Worm (Caenorhabditis elegans) whole organism, L3 larva: ENCODE measurements around the gene C09G5.7.
A peak's percentile ranks its signal among the peaks of the same experiment; 100 is the strongest.

ENCODE experiments used
- R02D3.7 ChIP-seq: fragments of 150-350 bp; optimal IDR thresholded peaks from 2 replicates; lab custom pipeline; 2014; ENCODE audit warnings: missing biosample characterization, missing genetic modification characterization
- ZK546.5 ChIP-seq: sonication (generic microtip); optimal IDR thresholded peaks from 2 replicates; lab custom pipeline; 2017; ENCODE audit warnings: missing biosample characterization, missing genetic modification characterization
- aly-2 ChIP-seq: fragments of 150-350 bp; optimal IDR thresholded peaks from 2 replicates; lab custom pipeline; 2014; ENCODE audit warnings: missing biosample characterization, missing genetic modification characterization
- ama-1 ChIP-seq: fragments of 150-350 bp; optimal IDR thresholded peaks from 2 replicates; lab custom pipeline; 2018
- ceh-82 ChIP-seq: fragments of 150-350 bp; optimal IDR thresholded peaks from 2 replicates; lab custom pipeline; 2014; ENCODE audit warnings: missing biosample characterization, missing genetic modification characterization
- ceh-9 ChIP-seq: sonication (generic microtip); optimal IDR thresholded peaks from 2 replicates; lab custom pipeline; 2018; ENCODE audit warnings: missing biosample characterization, missing genetic modification characterization
- daf-12 ChIP-seq: fragments of 150-350 bp; optimal IDR thresholded peaks from 2 replicates; lab custom pipeline; 2014; ENCODE audit warnings: missing biosample characterization, missing genetic modification reagents, missing genetic modification characterization
- egl-27 ChIP-seq: sonication (generic microtip); optimal IDR thresholded peaks from 4 replicates; lab custom pipeline; 2017; ENCODE audit warnings: missing biosample characterization, missing genetic modification reagents, missing genetic modification characterization
- egl-5 ChIP-seq: fragments of 150-350 bp; optimal IDR thresholded peaks from 2 replicates; lab custom pipeline; 2017; ENCODE audit warnings: missing biosample characterization, missing genetic modification reagents, missing genetic modification characterization, inconsistent platforms
- elt-3 ChIP-seq, 3 experiments: fragments of 150-350 bp in 1 of 3; sonication (generic microtip) in 2 of 3; optimal IDR thresholded peaks; 2 replicates in 2 of 3; 4 replicates in 1 of 3; lab custom pipeline; 2014 to 2017; ENCODE audit warnings: missing biosample characterization in 3 of 3, missing genetic modification characterization in 3 of 3
- eor-1 ChIP-seq, 2 experiments: fragments of 150-350 bp; optimal IDR thresholded peaks; 2 replicates each; lab custom pipeline; 2014 to 2018; ENCODE audit warnings: missing biosample characterization in 2 of 2, missing genetic modification characterization in 2 of 2
- fkh-10 ChIP-seq: sonication (generic microtip); optimal IDR thresholded peaks from 2 replicates; lab custom pipeline; 2017; ENCODE audit warnings: missing biosample characterization, missing genetic modification reagents, missing genetic modification characterization
- fkh-2 ChIP-seq: fragments of 150-350 bp; optimal IDR thresholded peaks from 2 replicates; lab custom pipeline; 2014; ENCODE audit warnings: missing biosample characterization, missing genetic modification reagents, missing genetic modification characterization
- fos-1 ChIP-seq: fragments of 150-350 bp; optimal IDR thresholded peaks from 2 replicates; lab custom pipeline; 2014; ENCODE audit warnings: missing biosample characterization, missing genetic modification characterization
- hmg-11 ChIP-seq: sonication (generic microtip); optimal IDR thresholded peaks from 2 replicates; lab custom pipeline; 2016; ENCODE audit warnings: missing genetic modification characterization, missing compliant biosample characterization
- jun-1 ChIP-seq: fragments of 150-350 bp; optimal IDR thresholded peaks from 2 replicates; lab custom pipeline; 2014; ENCODE audit warnings: missing biosample characterization, missing genetic modification reagents, missing genetic modification characterization
- lin-15B ChIP-seq: fragments of 150-350 bp; optimal IDR thresholded peaks from 2 replicates; lab custom pipeline; 2014; ENCODE audit warnings: missing biosample characterization, missing genetic modification characterization
- lin-39 ChIP-seq: fragments of 150-350 bp; optimal IDR thresholded peaks from 2 replicates; lab custom pipeline; 2018; ENCODE audit warnings: missing biosample characterization, missing genetic modification reagents, missing genetic modification characterization
- mdl-1 ChIP-seq: fragments of 150-350 bp; optimal IDR thresholded peaks from 2 replicates; lab custom pipeline; 2014; ENCODE audit warnings: missing biosample characterization, missing genetic modification characterization
- nfya-1 ChIP-seq: sonication (generic microtip); optimal IDR thresholded peaks from 2 replicates; lab custom pipeline; 2017; ENCODE audit warnings: missing genetic modification characterization, mild to moderate bottlenecking, missing compliant biosample characterization, antibody characterized with exemption, moderate library complexity; ENCODE audit not compliant: insufficient read depth
- nhr-11 ChIP-seq: fragments of 150-350 bp; optimal IDR thresholded peaks from 2 replicates; lab custom pipeline; 2014; ENCODE audit warnings: missing biosample characterization, missing genetic modification characterization
- nhr-237 ChIP-seq: fragments of 150-350 bp; optimal IDR thresholded peaks from 2 replicates; lab custom pipeline; 2014; ENCODE audit warnings: missing biosample characterization, missing genetic modification characterization
- nhr-28 ChIP-seq: fragments of 150-350 bp; optimal IDR thresholded peaks from 2 replicates; lab custom pipeline; 2014; ENCODE audit warnings: missing biosample characterization, missing genetic modification characterization
- nhr-43 ChIP-seq: sonication (generic microtip); optimal IDR thresholded peaks from 2 replicates; lab custom pipeline; 2016; ENCODE audit warnings: mild to moderate bottlenecking, missing genetic modification characterization, missing compliant biosample characterization; ENCODE audit not compliant: poor library complexity, severe bottlenecking
- nhr-67 ChIP-seq: fragments of 150-350 bp; optimal IDR thresholded peaks from 2 replicates; lab custom pipeline; 2014; ENCODE audit warnings: missing biosample characterization, missing genetic modification characterization
- nhr-77 ChIP-seq: fragments of 150-350 bp; optimal IDR thresholded peaks from 2 replicates; lab custom pipeline; 2014; ENCODE audit warnings: missing biosample characterization, missing genetic modification characterization
- pha-4 ChIP-seq: fragments of 150-350 bp; optimal IDR thresholded peaks from 2 replicates; lab custom pipeline; 2014; ENCODE audit warnings: missing biosample characterization, missing genetic modification reagents, missing genetic modification characterization
- pqm-1 ChIP-seq: fragments of 150-350 bp; optimal IDR thresholded peaks from 2 replicates; lab custom pipeline; 2017; ENCODE audit warnings: missing biosample characterization, missing genetic modification characterization, inconsistent platforms
- skn-1 ChIP-seq: fragments of 150-350 bp; optimal IDR thresholded peaks from 2 replicates; lab custom pipeline; 2014; ENCODE audit warnings: missing biosample characterization, missing genetic modification characterization
- tbx-2 ChIP-seq: sonication (generic microtip); optimal IDR thresholded peaks from 2 replicates; lab custom pipeline; 2016; ENCODE audit warnings: mild to moderate bottlenecking, missing genetic modification characterization, missing compliant biosample characterization
- unc-39 ChIP-seq: sonication (generic microtip); optimal IDR thresholded peaks from 4 replicates; lab custom pipeline; 2017; ENCODE audit warnings: missing biosample characterization, missing genetic modification characterization
- ztf-11 ChIP-seq: fragments of 150-350 bp; optimal IDR thresholded peaks from 2 replicates; lab custom pipeline; 2014; ENCODE audit warnings: missing biosample characterization, missing genetic modification characterization

The C09G5.7 gene

DNA sequence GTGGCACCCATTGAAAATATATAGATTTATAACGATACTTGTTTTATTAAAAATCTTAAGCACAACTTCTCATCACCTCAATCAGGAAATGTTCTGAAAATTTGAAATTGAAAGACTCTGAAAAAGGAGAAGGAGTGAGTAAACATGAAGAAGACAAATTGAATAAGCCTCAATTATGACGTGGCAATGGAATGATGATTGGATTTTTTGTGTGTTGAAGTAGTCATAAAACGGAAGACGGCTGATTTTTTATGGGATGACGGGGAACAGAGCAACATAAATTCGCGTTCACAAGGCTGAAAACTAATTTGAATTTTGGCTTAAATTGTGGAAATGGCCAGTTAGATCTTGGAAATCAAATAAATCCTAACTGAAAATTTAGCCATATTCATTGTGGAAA is 16.9 kb downstream of the C09G5.7 start, which contains the start of gene glb-12:
Gene glb-12 (minus strand): TSS at position 101 of the 400 bp plus-strand sequence.
- no peak for TF ChIP-seq skn-1 (tag; lab: Kevin White, UChicago)
- TF ChIP-seq jun-1 (tag; lab: Kevin White, UChicago), result no peak
- no peak for TF ChIP-seq fkh-2 (tag; lab: Kevin White, UChicago)
- no peak for TF ChIP-seq nhr-11 (tag; lab: Kevin White, UChicago)
- no peak for TF ChIP-seq nhr-67
- TF ChIP-seq fkh-10 (GFP tag; lab: Kevin White, UChicago), result no peak
- no peak for TF ChIP-seq tbx-2 (tag; lab: Kevin White, UChicago)
- TF ChIP-seq ZK546.5 (tag; lab: Kevin White, UChicago), result no peak
- no peak for TF ChIP-seq pqm-1 (tag; lab: Kevin White, UChicago)
- TF ChIP-seq nhr-237 (tag; lab: Kevin White, UChicago), result no peak
- no peak for TF ChIP-seq mdl-1 (tag; lab: Kevin White, UChicago)
- TF ChIP-seq, all 47 proteins: peak for 0

DNA sequence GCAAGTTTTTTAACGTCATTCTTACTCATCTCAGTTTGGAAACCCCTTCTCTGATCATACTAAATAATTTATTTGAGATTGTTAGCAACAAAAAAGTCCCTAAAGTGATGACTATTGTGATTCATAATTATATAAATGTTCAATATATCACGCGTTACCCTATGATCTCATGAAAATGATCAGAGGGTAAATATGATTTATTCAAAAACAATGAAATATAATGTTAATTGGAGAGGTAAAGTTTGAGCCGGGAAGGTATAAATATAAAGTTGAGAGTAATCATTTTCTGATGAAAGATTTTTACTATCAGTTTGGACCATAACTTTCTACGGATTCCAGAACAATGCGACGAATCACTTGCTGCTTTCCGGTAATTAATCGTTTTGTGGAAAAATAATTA is 22.4 kb downstream of the C09G5.7 start, which contains the start of gene C52A11.3:
Gene C52A11.3 (plus strand): TSS at position 301 of the 400 bp plus-strand sequence.
- no peak for TF ChIP-seq nhr-77
- TF ChIP-seq skn-1 (tag; lab: Kevin White, UChicago), result no peak
- TF ChIP-seq nhr-67, result no peak
- TF ChIP-seq ceh-9 (tag; lab: Kevin White, UChicago), result no peak
- TF ChIP-seq ceh-82, result no peak
- TF ChIP-seq nhr-28 (tag; lab: Kevin White, UChicago), result no peak
- TF ChIP-seq aly-2 (tag; lab: Kevin White, UChicago), result no peak
- TF ChIP-seq unc-39 (tag; lab: Kevin White, UChicago), result no peak
- TF ChIP-seq hmg-11 (tag; lab: Kevin White, UChicago), result no peak
- no peak for TF ChIP-seq egl-5 (tag; lab: Kevin White, UChicago)
- no peak for TF ChIP-seq nhr-43 (tag; lab: Kevin White, UChicago)
- TF ChIP-seq fkh-2 (tag; lab: Kevin White, UChicago), result no peak
- TF ChIP-seq lin-15B, result no peak
- TF ChIP-seq pqm-1 (tag; lab: Kevin White, UChicago), result no peak

- no peak for TF ChIP-seq daf-12 (tag; lab: Kevin White, UChicago)
- no peak for TF ChIP-seq tbx-2 (tag; lab: Kevin White, UChicago)
- no peak for TF ChIP-seq nhr-43 (tag; lab: Kevin White, UChicago)
- TF ChIP-seq eor-1 (tag; optimal IDR thresholded peaks at IDR 0.05; lab: Kevin White, UChicago), result no peak
- TF ChIP-seq nfya-1 (tag; lab: Kevin White, UChicago), result peak; percentile 44
- TF ChIP-seq aly-2 (tag; lab: Kevin White, UChicago), result no peak
- TF ChIP-seq egl-27, result no peak
- TF ChIP-seq pha-4 (tag; lab: Kevin White, UChicago), result no peak
- TF ChIP-seq lin-15B, result peak; percentile 18
- TF ChIP-seq hmg-11 (tag; lab: Kevin White, UChicago), result peak; percentile 44
- no peak for TF ChIP-seq ama-1
- no peak for TF ChIP-seq nhr-28 (tag; lab: Kevin White, UChicago)
- peak; percentile 81 for TF ChIP-seq lin-39 (tag; lab: Kevin White, UChicago)
- TF ChIP-seq, all 47 proteins: peak for 4
Measured at ce11 chrII:10744801-10745200, 30.1 kb downstream of the C09G5.7 start.

DNA sequence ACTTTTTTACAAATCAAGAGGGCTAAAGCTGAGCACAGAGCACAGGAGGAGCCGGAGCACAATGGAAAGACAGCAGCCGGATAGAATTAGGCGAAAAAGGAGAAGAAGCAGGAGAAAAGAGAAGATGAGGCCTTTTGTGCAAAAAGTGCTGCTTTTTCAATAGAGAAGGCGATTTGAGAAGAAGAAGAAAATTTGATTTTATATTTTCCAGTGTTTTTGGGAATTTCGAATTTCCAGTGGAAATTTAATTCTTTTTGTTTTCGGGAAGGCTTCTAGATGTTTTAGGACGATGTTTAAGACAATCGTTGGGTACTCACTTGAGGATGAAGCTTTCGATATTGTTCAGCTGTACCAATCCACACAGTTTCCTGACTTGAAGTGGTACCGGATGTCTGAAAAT is 39.0 kb downstream of the C09G5.7 start:
- no peak for TF ChIP-seq nhr-43 (tag; lab: Kevin White, UChicago)
- no peak for TF ChIP-seq ztf-11
- peak; percentile 94 for TF ChIP-seq fkh-10 (GFP tag; lab: Kevin White, UChicago)
- no peak for TF ChIP-seq R02D3.7 (tag; lab: Kevin White, UChicago)

ce11 chrII:10755455-10755854 is 40.8 kb downstream of the C09G5.7 start:
- no peak for TF ChIP-seq eor-1 (tag; optimal IDR thresholded peaks at IDR 0.05; lab: Kevin White, UChicago)
- no peak for TF ChIP-seq skn-1 (tag; lab: Kevin White, UChicago)
- no peak for TF ChIP-seq fos-1 (tag; lab: Kevin White, UChicago)
- TF ChIP-seq R02D3.7 (tag; lab: Kevin White, UChicago), result no peak
- TF ChIP-seq hmg-11 (tag; lab: Kevin White, UChicago), result peak; percentile 33
- TF ChIP-seq, all 47 proteins: peak for 1

ce11 chrII:10758951-10759350 is 44.3 kb downstream of the C09G5.7 start:
- TF ChIP-seq elt-3 (tag; optimal IDR thresholded peaks at IDR 0.05; lab: Kevin White, UChicago) (no peak), nfya-1 (tag; lab: Kevin White, UChicago) (peak; percentile 38), fkh-10 (GFP tag; lab: Kevin White, UChicago) (peak; percentile 54)
